Worm (Caenorhabditis elegans) whole organism, late embryonic: ENCODE measurements around the gene ZC84.6.

Source experiments
- ceh-19 ChIP-seq: fragments of 200-800 bp; sonication (Bioruptor generic); optimal IDR thresholded peaks from 2 replicates; lab custom pipeline; 2018; ENCODE audit warnings: mild to moderate bottlenecking, missing genetic modification characterization, missing compliant biosample characterization
- ceh-30 ChIP-seq: fragments of 150-350 bp; optimal IDR thresholded peaks from 2 replicates; lab custom pipeline; 2014; ENCODE audit warnings: missing biosample characterization, missing genetic modification characterization
- ceh-34 ChIP-seq: sonication (generic microtip); optimal IDR thresholded peaks from 2 replicates; lab custom pipeline; 2016; ENCODE audit warnings: mild to moderate bottlenecking, missing genetic modification characterization, missing compliant biosample characterization
- fkh-10 ChIP-seq: fragments of 150-350 bp; optimal IDR thresholded peaks from 2 replicates; lab custom pipeline; 2014; ENCODE audit warnings: missing biosample characterization, missing genetic modification reagents, missing genetic modification characterization
- hlh-8 ChIP-seq: sonication (generic microtip); optimal IDR thresholded peaks from 2 replicates; lab custom pipeline; 2016; ENCODE audit warnings: missing genotype, missing genetic modification characterization, missing compliant biosample characterization
- nhr-11 ChIP-seq: fragments of 150-350 bp; optimal IDR thresholded peaks from 2 replicates; lab custom pipeline; 2014; ENCODE audit warnings: missing biosample characterization, missing genetic modification characterization
- pqm-1 ChIP-seq: sonication (generic microtip); optimal IDR thresholded peaks from 2 replicates; lab custom pipeline; 2016; ENCODE audit warnings: missing genetic modification characterization, missing compliant biosample characterization
- pros-1 ChIP-seq: fragments of 150-350 bp; optimal IDR thresholded peaks from 2 replicates; lab custom pipeline; 2014; ENCODE audit warnings: missing biosample characterization, missing genetic modification reagents, missing genetic modification characterization
- ref-2 ChIP-seq: sonication (generic microtip); optimal IDR thresholded peaks from 2 replicates; lab custom pipeline; 2016; ENCODE audit warnings: missing genetic modification characterization, missing compliant biosample characterization
- sox-4 ChIP-seq: sonication (generic microtip); optimal IDR thresholded peaks from 2 replicates; lab custom pipeline; 2017; ENCODE audit warnings: mild to moderate bottlenecking, missing genetic modification characterization, inconsistent platforms, missing compliant biosample characterization

DNA sequence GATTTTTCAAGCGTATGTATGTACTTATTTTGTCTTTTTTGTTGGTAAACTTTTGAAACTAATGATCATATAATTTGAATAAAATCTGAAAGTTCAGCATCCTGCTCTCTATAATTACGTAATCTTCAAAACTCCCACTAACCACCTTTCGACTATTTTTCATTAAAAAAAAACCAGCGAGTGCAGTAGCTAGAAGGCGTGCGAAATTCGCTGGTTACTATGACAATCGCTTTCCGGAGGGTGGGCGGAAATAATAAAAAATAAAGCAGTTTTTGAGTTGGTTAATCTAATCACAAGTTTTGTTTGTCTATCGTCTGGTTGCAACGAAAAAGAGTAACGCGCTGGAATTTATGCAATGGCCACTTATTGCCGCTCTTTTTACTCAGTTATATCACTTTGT lies 44.7 kb downstream of the ZC84.6 start, which contains the start of gene irld-34:
- TF ChIP-seq nhr-11 (tag; lab: Kevin White, UChicago) (no peak), ref-2 (no peak), fkh-10 (GFP tag; lab: Kevin White, UChicago) (no peak), sox-4 (tag; lab: Kevin White, UChicago) (no peak), pros-1 (no peak), ceh-30 (tag; lab: Kevin White, UChicago) (no peak), ceh-34 (tag; lab: Kevin White, UChicago) (no peak), ceh-19 (no peak), hlh-8 (tag; lab: Kevin White, UChicago) (no peak), pqm-1 (tag; lab: Kevin White, UChicago) (no peak)
